Worm (Caenorhabditis elegans) whole organism, L4 larva: ENCODE data around the gene R07E5.6.

Experiments used
- R02D3.7 ChIP-seq: fragments of 150-350 bp; sonication (generic microtip); optimal IDR thresholded peaks from 3 replicates; lab custom pipeline; 2014; ENCODE audit warnings: missing biosample characterization, missing genetic modification characterization
- ama-1 ChIP-seq: fragments of 150-350 bp; optimal IDR thresholded peaks from 2 replicates; lab custom pipeline; 2014; ENCODE audit warnings: inconsistent platforms, mixed read lengths
- ceh-44 ChIP-seq: fragments of 200-800 bp; sonication (Bioruptor generic); IDR thresholded peaks from 2 replicates; pipeline ENCODE4 v1.3.6; 2022; ENCODE audit warnings: missing genetic modification reagents, missing genetic modification characterization, missing compliant biosample characterization
- dpl-1 ChIP-seq: fragments of 150-350 bp; optimal IDR thresholded peaks from 2 replicates; lab custom pipeline; 2014; ENCODE audit warnings: missing biosample characterization, missing genetic modification reagents, missing genetic modification characterization
- fkh-10 ChIP-seq: fragments of 150-350 bp; optimal IDR thresholded peaks from 2 replicates; lab custom pipeline; 2014; ENCODE audit warnings: missing biosample characterization, missing genetic modification reagents, missing genetic modification characterization
- nhr-237 ChIP-seq: sonication (generic microtip); optimal IDR thresholded peaks from 2 replicates; lab custom pipeline; 2017; ENCODE audit warnings: missing biosample characterization, missing genetic modification characterization
- pqm-1 ChIP-seq: sonication (generic microtip); optimal IDR thresholded peaks from 2 replicates; lab custom pipeline; 2017; ENCODE audit warnings: missing biosample characterization, missing genetic modification characterization
- unc-62 ChIP-seq, 3 experiments: fragments of 150-350 bp in 1 of 3; sonication (generic microtip); optimal IDR thresholded peaks in 2 of 3; peaks in 1 of 3; 1 replicate in 1 of 3; 2 replicates in 2 of 3; lab custom pipeline; 2014 to 2017; ENCODE audit warnings: missing biosample characterization in 3 of 3, missing genetic modification characterization in 3 of 3, missing genetic modification reagents in 3 of 3, missing genotype in 1 of 3
- zag-1 ChIP-seq: fragments of 150-350 bp; optimal IDR thresholded peaks from 2 replicates; lab custom pipeline; 2014; ENCODE audit warnings: missing biosample characterization, missing genetic modification characterization
- ztf-11 ChIP-seq: fragments of 150-350 bp; optimal IDR thresholded peaks from 2 replicates; lab custom pipeline; 2014; ENCODE audit warnings: missing biosample characterization, missing genetic modification characterization

ce11 chrIII:4435262-4435661 is 36.7 kb downstream of the R07E5.6 start:
- TF ChIP-seq fkh-10 (no peak), zag-1 (tag; lab: Kevin White, UChicago) (no peak), ceh-44 (no peak), unc-62 (GFP tag; optimal IDR thresholded peaks at IDR 0.05 in 1 of 2; lab: Kevin White, UChicago) (no peak), unc-62 (tag; optimal IDR thresholded peaks at IDR 0.05; lab: Kevin White, UChicago) (no peak), pqm-1 (tag; lab: Kevin White, UChicago) (no peak), ztf-11 (tag; lab: Kevin White, UChicago) (no peak), nhr-237 (tag; lab: Kevin White, UChicago) (no peak), dpl-1 (GFP tag; lab: Kevin White, UChicago) (no peak), ama-1 (lab: Kevin White, UChicago) (no peak), R02D3.7 (tag; lab: Kevin White, UChicago) (no peak)
